Worm (Caenorhabditis elegans) whole organism, L4/young adult: ENCODE results near the gene tbb-1.

Experiments
- W03F9.2 ChIP-seq: fragments of 150-350 bp; optimal IDR thresholded peaks from 2 replicates; lab custom pipeline; 2014; ENCODE audit warnings: missing biosample characterization, missing genetic modification characterization
- dao-5 ChIP-seq: sonication (generic microtip); optimal IDR thresholded peaks from 2 replicates; lab custom pipeline; 2016; ENCODE audit warnings: missing genotype, missing genetic modification characterization, moderate library complexity, missing compliant biosample characterization
- him-1 ChIP-seq: sonication (generic microtip); optimal IDR thresholded peaks from 2 replicates; lab custom pipeline; 2016; ENCODE audit warnings: missing genotype, missing genetic modification reagents, missing genetic modification characterization, missing compliant biosample characterization

tbb-1 gene

ce11 chrIII:10694294-10694693 lies 47.9 kb downstream of the tbb-1 start, which contains the start of the genes Y39A1A.18 and fmo-3:
TSS of gene Y39A1A.18 (minus strand) at chrIII:10694485.
TSS of gene fmo-3 (plus strand) at chrIII:10694681.
- TF ChIP-seq dao-5 (tag; lab: Kevin White, UChicago) (no peak), W03F9.2 (no peak), him-1 (tag; lab: Kevin White, UChicago) (no peak)

DNA sequence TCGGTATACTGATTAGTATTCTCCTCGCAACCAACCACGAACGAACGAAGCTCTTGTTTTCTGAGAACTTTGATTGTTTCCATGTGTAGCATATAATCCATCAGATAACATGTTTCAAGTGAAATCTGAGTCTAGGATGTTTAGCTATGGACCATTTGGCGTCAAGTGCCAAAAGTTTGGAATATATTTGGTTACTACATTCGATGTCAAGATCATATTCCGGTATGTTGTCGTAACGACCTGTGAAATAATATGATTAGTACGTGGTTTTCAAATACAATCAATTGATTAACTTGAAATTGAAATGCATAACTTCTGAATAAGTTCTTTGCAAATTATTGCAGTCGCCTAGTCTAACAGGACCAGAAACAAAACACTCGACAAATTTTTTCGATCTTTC lies 51.2 kb downstream of the tbb-1 start, which contains the start of gene Y39A1A.17:
Gene Y39A1A.17 (minus strand): TSS at position 101 of the 400 bp plus-strand sequence.
- TF ChIP-seq dao-5 (tag; lab: Kevin White, UChicago) (no peak), him-1 (tag; lab: Kevin White, UChicago) (no peak), W03F9.2 (no peak)
